Fruit fly (Drosophila melanogaster): ENCODE data around the gene CG43373.

Gene CG43373

DNA sequence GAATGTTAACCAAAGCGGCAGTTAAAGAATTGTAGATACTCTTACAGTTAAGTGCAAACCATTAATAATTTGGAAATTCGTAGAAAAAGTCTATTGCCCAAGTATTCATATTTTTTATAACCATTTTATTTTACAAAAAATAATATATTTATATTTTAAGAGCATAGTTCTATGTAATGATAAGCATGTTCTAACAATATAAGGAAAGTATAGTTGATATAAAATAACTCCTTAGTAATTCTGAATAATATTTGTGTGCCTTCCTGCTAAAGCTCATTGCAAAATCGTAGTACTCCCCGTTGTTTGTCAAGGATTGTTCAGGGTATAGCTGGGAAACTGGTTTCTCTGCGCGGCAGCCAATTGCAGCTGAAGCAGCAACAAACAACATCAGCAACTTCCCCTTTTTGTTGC lies 66.5 kb downstream of the CG43373 start (continued):
- TF ChIP-seq bsh (GFP tag; optimal IDR thresholded peaks at IDR 0.05) (peak; percentile 14 to 64), nom (GFP tag; optimal IDR thresholded peaks at IDR 0.05) (peak; percentile 62), CG10267 (tag; optimal IDR thresholded peaks at IDR 0.05) (peak; percentile 2), grau (tag; optimal IDR thresholded peaks at IDR 0.05) (peak; percentile 30), CG11696 (GFP tag; IDR thresholded peaks at IDR 0.05) (no peak)

DNA sequence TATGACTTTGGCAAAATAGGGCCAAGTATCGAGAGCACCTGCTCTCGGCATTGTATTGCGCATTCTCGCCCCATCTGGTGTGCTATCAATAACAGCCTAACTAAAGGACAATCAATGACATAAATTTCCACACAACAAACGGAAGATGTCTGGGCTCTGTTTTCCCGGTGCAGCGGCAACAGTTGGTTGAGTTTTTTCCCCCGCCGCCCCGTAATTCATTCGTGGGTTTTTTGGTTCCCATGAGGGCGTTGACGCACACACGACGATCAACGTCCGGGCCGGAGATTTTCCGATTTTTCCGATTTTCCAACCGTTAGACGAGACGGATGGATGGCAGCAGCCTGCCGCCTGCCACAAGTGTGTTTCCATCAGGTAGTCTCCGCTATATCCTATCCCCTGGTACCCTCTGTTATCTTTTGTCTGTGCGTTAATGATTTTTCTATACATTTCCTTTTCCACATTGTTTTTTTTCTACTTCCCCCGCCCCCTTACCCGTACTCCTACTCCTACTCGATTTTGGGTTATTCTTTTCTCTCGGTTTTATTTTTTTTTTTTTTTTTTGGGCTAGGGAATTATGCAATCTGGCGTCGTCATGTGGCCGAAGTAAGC lies 67.5 kb downstream of the CG43373 start:
- no peak for TF ChIP-seq CG34422 (GFP tag; IDR thresholded peaks at IDR 0.05)
- no peak for TF ChIP-seq exex (tag; optimal IDR thresholded peaks at IDR 0.05)
- TF ChIP-seq Jarid2 (GFP tag; optimal IDR thresholded peaks at IDR 0.05) = no peak
- no peak for TF ChIP-seq dati (GFP tag; IDR thresholded peaks at IDR 0.05)
- TF ChIP-seq Hsf (GFP tag; optimal IDR thresholded peaks at IDR 0.05) = no peak
- TF ChIP-seq vnd (GFP tag; IDR thresholded peaks at IDR 0.05; ENCODE audit: partially characterized antibody) = no peak
- TF ChIP-seq Hr39 (optimal IDR thresholded peaks at IDR 0.05) = no peak
- TF ChIP-seq CG7745 (tag; optimal IDR thresholded peaks at IDR 0.05) = no peak
- no peak for TF ChIP-seq CG10959 (GFP tag; IDR thresholded peaks at IDR 0.05)
- TF ChIP-seq CG18599 (GFP tag; optimal IDR thresholded peaks at IDR 0.05) = no peak
- TF ChIP-seq Abd-B (GFP tag; optimal IDR thresholded peaks at IDR 0.05) = no peak
- TF ChIP-seq CG17912 (GFP tag; optimal IDR thresholded peaks at IDR 0.05) = no peak
- no peak for TF ChIP-seq CG12769 (tag; optimal IDR thresholded peaks at IDR 0.05)
- peak in 1 of 2 experiments; percentile 24 for TF ChIP-seq Pdp1 (GFP tag; optimal IDR thresholded peaks at IDR 0.05)
- no peak for TF ChIP-seq hb (GFP tag; IDR thresholded peaks at IDR 0.05; ENCODE audit: partially characterized antibody)
- TF ChIP-seq tio (GFP tag; optimal IDR thresholded peaks at IDR 0.05) = no peak
- TF ChIP-seq mam (GFP tag; optimal IDR thresholded peaks at IDR 0.05) = no peak
- TF ChIP-seq peb (GFP tag; IDR thresholded peaks at IDR 0.05) = no peak
- TF ChIP-seq CG6254 (GFP tag; optimal IDR thresholded peaks at IDR 0.05) = no peak
- TF ChIP-seq sqz (GFP tag; optimal IDR thresholded peaks at IDR 0.05) = peak; percentile 71
- TF ChIP-seq twi (tag; optimal IDR thresholded peaks at IDR 0.05) = peak; percentile 90
- no peak for TF ChIP-seq Doc3 (GFP tag; IDR thresholded peaks at IDR 0.05; ENCODE audit: partially characterized antibody)
- no peak for TF ChIP-seq Tbp (GFP tag; optimal IDR thresholded peaks at IDR 0.05)
- no peak for TF ChIP-seq CG17186 (GFP tag; optimal IDR thresholded peaks at IDR 0.05)
- no peak for TF ChIP-seq eyg (GFP tag; optimal IDR thresholded peaks at IDR 0.05)
- no peak for TF ChIP-seq CG13624 (GFP tag; optimal IDR thresholded peaks at IDR 0.05)
- TF ChIP-seq Dek (tag; optimal IDR thresholded peaks at IDR 0.05) = no peak
- TF ChIP-seq B-H2 (GFP tag; optimal IDR thresholded peaks at IDR 0.05) = no peak
- TF ChIP-seq tna (GFP tag; IDR thresholded peaks at IDR 0.05; ENCODE audit: partially characterized antibody) = no peak
- no peak for TF ChIP-seq CG3407 (GFP tag; optimal IDR thresholded peaks at IDR 0.05)
- no peak for TF ChIP-seq HLH3B (GFP tag; IDR thresholded peaks at IDR 0.05)
- TF ChIP-seq Xrp1 (GFP tag; IDR thresholded peaks at IDR 0.05) = no peak
- TF ChIP-seq jing (GFP tag; optimal IDR thresholded peaks at IDR 0.05) = no peak
- no peak for TF ChIP-seq CG15073 (GFP tag; optimal IDR thresholded peaks at IDR 0.05)
- no peak for TF ChIP-seq gsb (GFP tag; IDR thresholded peaks at IDR 0.05)
- TF ChIP-seq Kr (GFP tag; optimal IDR thresholded peaks at IDR 0.05) = peak; percentile 77
- TF ChIP-seq Doc2 (GFP tag; IDR thresholded peaks at IDR 0.05) = no peak
- TF ChIP-seq Dip3 (GFP tag; optimal IDR thresholded peaks at IDR 0.05) = no peak
- no peak for TF ChIP-seq CTCF (GFP tag; optimal IDR thresholded peaks at IDR 0.05)
- no peak for TF ChIP-seq eve (GFP tag; optimal IDR thresholded peaks at IDR 0.05)
- TF ChIP-seq CG12219 (GFP tag; optimal IDR thresholded peaks at IDR 0.05) = no peak
- TF ChIP-seq gro (GFP tag; optimal IDR thresholded peaks at IDR 0.05) = no peak
- TF ChIP-seq crol (GFP tag; IDR thresholded peaks at IDR 0.05) = peak; percentile 73
- TF ChIP-seq CG8388 (GFP tag; optimal IDR thresholded peaks at IDR 0.05) = no peak
- no peak for TF ChIP-seq Ssrp (tag; optimal IDR thresholded peaks at IDR 0.05)
